Worm (Caenorhabditis elegans) whole organism, L3 larva: ENCODE measurements around the gene grd-4.

Source experiments
- R02D3.7 ChIP-seq: fragments of 150-350 bp; optimal IDR thresholded peaks from 2 replicates; lab custom pipeline; 2014; ENCODE audit warnings: missing biosample characterization, missing genetic modification characterization
- ama-1 ChIP-seq: fragments of 150-350 bp; optimal IDR thresholded peaks from 2 replicates; lab custom pipeline; 2018
- egl-27 ChIP-seq: sonication (generic microtip); optimal IDR thresholded peaks from 4 replicates; lab custom pipeline; 2017; ENCODE audit warnings: missing biosample characterization, missing genetic modification reagents, missing genetic modification characterization
- elt-2 ChIP-seq: sonication (generic microtip); optimal IDR thresholded peaks from 2 replicates; lab custom pipeline; 2016; ENCODE audit warnings: missing genetic modification reagents, mild to moderate bottlenecking, missing genetic modification characterization, missing compliant biosample characterization
- fkh-10 ChIP-seq: sonication (generic microtip); optimal IDR thresholded peaks from 2 replicates; lab custom pipeline; 2017; ENCODE audit warnings: missing biosample characterization, missing genetic modification reagents, missing genetic modification characterization
- jun-1 ChIP-seq: fragments of 150-350 bp; optimal IDR thresholded peaks from 2 replicates; lab custom pipeline; 2014; ENCODE audit warnings: missing biosample characterization, missing genetic modification reagents, missing genetic modification characterization
- lin-15B ChIP-seq: fragments of 150-350 bp; optimal IDR thresholded peaks from 2 replicates; lab custom pipeline; 2014; ENCODE audit warnings: missing biosample characterization, missing genetic modification characterization
- nfya-1 ChIP-seq: sonication (generic microtip); optimal IDR thresholded peaks from 2 replicates; lab custom pipeline; 2017; ENCODE audit warnings: missing genetic modification characterization, mild to moderate bottlenecking, missing compliant biosample characterization, antibody characterized with exemption, moderate library complexity; ENCODE audit not compliant: insufficient read depth
- nhr-12 ChIP-seq: fragments of 150-350 bp; optimal IDR thresholded peaks from 2 replicates; lab custom pipeline; 2014; ENCODE audit warnings: missing biosample characterization, missing genetic modification characterization
- skn-1 ChIP-seq: fragments of 150-350 bp; optimal IDR thresholded peaks from 2 replicates; lab custom pipeline; 2014; ENCODE audit warnings: missing biosample characterization, missing genetic modification characterization
- unc-39 ChIP-seq: sonication (generic microtip); optimal IDR thresholded peaks from 4 replicates; lab custom pipeline; 2017; ENCODE audit warnings: missing biosample characterization, missing genetic modification characterization
- unc-62 ChIP-seq: fragments of 150-350 bp; sonication (generic microtip); optimal IDR thresholded peaks from 4 replicates; lab custom pipeline; 2014; ENCODE audit warnings: missing biosample characterization, missing genetic modification reagents, missing genetic modification characterization

DNA sequence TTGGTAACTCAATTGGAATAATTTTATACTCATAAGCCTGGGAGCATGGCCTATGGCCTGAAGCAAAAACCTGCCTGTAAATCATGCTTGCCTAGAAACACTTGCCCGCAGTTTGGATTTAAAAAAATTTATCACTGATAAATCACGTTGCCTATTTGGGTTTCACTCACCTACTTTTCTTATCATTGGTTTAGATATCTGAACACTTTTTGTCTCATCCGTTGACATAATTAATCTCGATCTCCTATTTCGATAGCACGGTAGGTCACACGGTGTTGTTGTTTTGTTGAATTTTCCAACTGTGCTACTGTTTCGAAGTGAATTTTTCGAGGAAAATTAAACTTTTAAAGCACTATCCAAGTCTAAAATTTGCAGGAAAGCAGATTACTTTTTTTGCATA, 6.0 kb downstream of the grd-4 start:
- no peak for TF ChIP-seq R02D3.7 (tag; lab: Kevin White, UChicago)
- no peak for TF ChIP-seq elt-2 (tag; lab: Kevin White, UChicago)
- no peak for TF ChIP-seq lin-15B (tag; lab: Kevin White, UChicago)
- TF ChIP-seq unc-39 (tag; lab: Kevin White, UChicago), result no peak
- TF ChIP-seq jun-1, result no peak
- no peak for TF ChIP-seq nfya-1 (tag; lab: Kevin White, UChicago)
- no peak for TF ChIP-seq unc-62 (GFP tag; lab: Kevin White, UChicago)
- TF ChIP-seq fkh-10 (GFP tag; lab: Kevin White, UChicago), result no peak
- no peak for TF ChIP-seq nhr-12 (tag; lab: Kevin White, UChicago)
- no peak for TF ChIP-seq ama-1
- TF ChIP-seq egl-27 (tag; lab: Kevin White, UChicago), result no peak
- TF ChIP-seq skn-1, result no peak
